Fruit fly (Drosophila melanogaster) whole organism, prepupa: Measurements from ENCODE around the gene CG12206.

Experiments
- CG16779 ChIP-seq: fragments of 200-800 bp; sonication (Bioruptor generic); optimal IDR thresholded peaks from 3 replicates; lab custom pipeline; 2017; ENCODE audit warnings: missing biosample characterization, mild to moderate bottlenecking, missing genetic modification characterization
- CG6163 ChIP-seq: fragments of 200-800 bp; sonication (Bioruptor generic); IDR thresholded peaks from 3 replicates; pipeline ENCODE4 v1.3.6; 2022; ENCODE audit warnings: missing biosample characterization, missing genetic modification characterization
- CG8319 ChIP-seq: fragments of 200-800 bp; sonication (Bioruptor generic); optimal IDR thresholded peaks from 3 replicates; lab custom pipeline; 2016; ENCODE audit warnings: missing biosample characterization, missing genetic modification characterization
- CG8632 ChIP-seq: fragments of 200-800 bp; sonication (Bioruptor generic); optimal IDR thresholded peaks from 3 replicates; lab custom pipeline; 2016; ENCODE audit warnings: missing biosample characterization, missing genetic modification characterization
- CG9139 ChIP-seq: fragments of 200-800 bp; sonication (Bioruptor generic); optimal IDR thresholded peaks from 3 replicates; lab custom pipeline; 2017; ENCODE audit warnings: missing biosample characterization, mild to moderate bottlenecking, missing genetic modification characterization
- Hr39 ChIP-seq: fragments of 200-800 bp; sonication (Bioruptor generic); optimal IDR thresholded peaks from 2 replicates; lab custom pipeline; 2016; ENCODE audit warnings: missing biosample characterization, missing genetic modification characterization
- Sox102F ChIP-seq: fragments of 200-800 bp; sonication (Bioruptor generic); optimal IDR thresholded peaks from 2 replicates; lab custom pipeline; 2016; ENCODE audit warnings: missing biosample characterization, mild to moderate bottlenecking, missing genetic modification characterization
- Sox15 ChIP-seq: fragments of 200-800 bp; sonication (Bioruptor generic); optimal IDR thresholded peaks from 3 replicates; lab custom pipeline; 2016; ENCODE audit warnings: missing biosample characterization, missing genetic modification characterization
- eg ChIP-seq: fragments of 200-800 bp; sonication (Bioruptor generic); IDR thresholded peaks from 3 replicates; pipeline ENCODE4 v1.3.6; 2022; ENCODE audit warnings: missing biosample characterization, missing genetic modification characterization

dm6 chrX:3429952-3430351 is 44.4 kb downstream of the CG12206 start:
- no peak for TF ChIP-seq CG6163 (GFP tag; lab: Robert Waterston, UW)
- no peak for TF ChIP-seq eg (GFP tag; lab: Robert Waterston, UW)
- TF ChIP-seq CG16779 (tag; lab: Kevin White, UChicago) = no peak
- no peak for TF ChIP-seq Sox102F (GFP tag; lab: Kevin White, UChicago)
- no peak for TF ChIP-seq CG8319 (GFP tag; lab: Kevin White, UChicago)
- no peak for TF ChIP-seq CG9139 (GFP tag; lab: Kevin White, UChicago)
- no peak for TF ChIP-seq Sox15 (GFP tag; lab: Kevin White, UChicago)
- TF ChIP-seq CG8632 (GFP tag; lab: Kevin White, UChicago) = no peak
- TF ChIP-seq Hr39 (GFP tag; lab: Kevin White, UChicago) = no peak
